Worm (Caenorhabditis elegans): Measurements from ENCODE around the gene F33G12.3.

Gene F33G12.3

DNA sequence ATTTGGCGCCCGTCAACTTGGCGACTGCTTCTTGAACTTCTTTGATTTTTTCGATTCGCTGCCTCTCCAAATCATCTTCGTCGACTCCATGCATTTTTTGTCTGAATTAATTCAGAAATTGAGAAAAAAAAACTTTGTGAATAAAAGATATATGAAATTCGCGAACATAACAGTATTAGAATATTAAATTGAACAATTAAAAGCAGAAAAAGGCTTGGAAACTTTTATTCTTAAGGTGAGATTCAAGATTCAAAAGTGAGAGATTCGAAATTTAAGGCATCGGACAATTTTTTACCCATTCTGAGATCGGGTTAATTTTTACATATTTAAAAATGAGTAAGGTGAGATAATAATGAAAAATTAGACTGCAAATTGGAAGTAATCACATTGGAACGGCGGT is at the start of gene F33G12.3:
TSS of gene F33G12.3 (minus strand) at position 101 of the 400 bp plus-strand sequence.
- TF ChIP-seq aha-1 (tag; optimal IDR thresholded peaks at IDR 0.05) (no peak), mep-1 (tag; optimal IDR thresholded peaks at IDR 0.05) (no peak), sup-37 (GFP tag; optimal IDR thresholded peaks at IDR 0.05) (no peak), hlh-4 (tag; optimal IDR thresholded peaks at IDR 0.05) (no peak)

DNA sequence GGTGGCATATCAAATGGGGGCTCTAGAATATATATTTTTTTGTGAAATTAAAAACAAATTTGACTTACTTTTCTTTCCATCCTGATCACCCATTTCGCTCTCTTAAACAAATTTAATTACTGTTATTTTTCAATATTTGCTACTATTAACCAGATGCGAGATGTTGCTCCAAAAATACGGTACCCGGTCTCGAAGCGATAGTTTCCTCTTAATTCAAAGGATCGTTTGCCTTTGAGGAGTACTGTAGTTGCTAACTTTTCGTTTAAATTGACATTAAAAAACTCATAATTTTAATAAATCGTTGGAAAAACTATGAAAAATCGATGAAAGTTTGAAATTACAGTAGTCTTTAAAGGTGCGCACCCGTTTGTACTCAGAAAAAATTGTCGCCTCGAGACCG is 49.5 kb upstream of the F33G12.3 start, which contains the start of gene C04G6.4:
TSS of gene C04G6.4 (minus strand) at position 101 of the 400 bp plus-strand sequence.
- TF ChIP-seq rnt-1 (tag; optimal IDR thresholded peaks at IDR 0.05) (no peak), pax-3 (tag; optimal IDR thresholded peaks at IDR 0.05) (no peak), irx-1 (tag; optimal IDR thresholded peaks at IDR 0.05) (no peak), skn-1 (tag; optimal IDR thresholded peaks at IDR 0.05) (no peak), hlh-4 (tag; optimal IDR thresholded peaks at IDR 0.05) (no peak), mab-9 (GFP tag; IDR thresholded peaks at IDR 0.05) (no peak), lin-39 (tag; optimal IDR thresholded peaks at IDR 0.05) (no peak), unc-130 (tag; optimal IDR thresholded peaks at IDR 0.05) (no peak), elt-3 (tag; optimal IDR thresholded peaks at IDR 0.05) (no peak), ama-1 (optimal IDR thresholded peaks at IDR 0.05) (no peak), efl-1 (optimal IDR thresholded peaks at IDR 0.05) (no peak), efl-1 (GFP tag; optimal IDR thresholded peaks at IDR 0.05 in 1 of 2) (no peak)

DNA sequence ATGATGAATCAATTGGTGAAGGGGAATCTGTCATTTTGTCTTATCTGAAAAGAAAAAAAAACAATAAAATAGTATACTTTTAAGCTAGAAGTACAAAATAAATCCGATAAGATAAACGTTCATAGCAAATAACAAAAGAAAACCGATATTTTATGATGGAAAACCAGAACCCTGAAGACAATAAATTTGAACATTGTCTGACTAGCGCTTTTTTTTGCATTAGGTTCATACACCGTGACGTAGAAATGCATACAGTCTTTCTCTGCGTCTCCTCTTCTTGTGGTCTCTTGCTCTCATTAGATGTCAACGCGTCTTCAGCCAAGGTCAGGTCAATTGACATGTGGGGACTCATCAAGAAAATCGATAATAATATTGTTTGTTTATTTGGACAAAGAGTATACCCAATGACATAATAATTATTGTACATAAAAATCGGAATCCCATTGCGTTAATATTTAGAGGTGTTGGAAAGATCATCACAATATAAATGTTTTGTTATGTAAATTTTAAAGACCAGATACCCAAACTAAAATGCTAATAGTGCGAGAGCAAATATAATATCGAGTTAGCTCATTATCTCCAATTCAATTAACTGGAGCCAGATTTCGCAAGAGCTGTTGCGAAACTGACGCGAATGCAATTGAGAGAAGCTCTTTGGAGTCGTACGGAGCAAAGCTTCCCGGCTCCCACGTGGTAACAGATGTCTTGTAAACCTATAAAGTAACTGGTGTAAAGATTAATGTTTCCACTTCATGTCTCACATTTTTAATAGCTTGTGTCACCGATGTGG is 47.5 kb upstream of the F33G12.3 start, which contains the start of gene dsh-2:
TSS of gene dsh-2 (minus strand) at position 51 of the 790 bp plus-strand sequence.
- TF ChIP-seq ztf-4 (tag; optimal IDR thresholded peaks at IDR 0.05) (peak; percentile 21), nhr-71 (tag; optimal IDR thresholded peaks at IDR 0.05) (peak; percentile 62), fkh-8 (tag; optimal IDR thresholded peaks at IDR 0.05) (no peak), rnt-1 (tag; optimal IDR thresholded peaks at IDR 0.05) (peak; percentile 45), lin-13 (GFP tag; optimal IDR thresholded peaks at IDR 0.05) (peak; percentile 32), ceh-82 (tag; optimal IDR thresholded peaks at IDR 0.05) (peak in 1 of 3 experiments; percentile 15), C16A3.4 (tag; optimal IDR thresholded peaks at IDR 0.05) (peak; percentile 52), mab-9 (GFP tag; IDR thresholded peaks at IDR 0.05) (no peak), F16B12.6 (tag; optimal IDR thresholded peaks at IDR 0.05) (peak; percentile 83), egl-27 (tag; optimal IDR thresholded peaks at IDR 0.05) (no peak), unc-98 (GFP tag; IDR thresholded peaks at IDR 0.05) (no peak), Y116A8C.19 (tag; optimal IDR thresholded peaks at IDR 0.05; ENCODE audit: borderline replicate concordance) (no peak), tbx-2 (tag; optimal IDR thresholded peaks at IDR 0.05) (peak; percentile 43), swsn-7 (tag; optimal IDR thresholded peaks at IDR 0.05) (peak; percentile 40), nhr-77 (tag; optimal IDR thresholded peaks at IDR 0.05) (peak; percentile 32), nhr-47 (tag; optimal IDR thresholded peaks at IDR 0.05) (peak; percentile 48), nhr-20 (tag; optimal IDR thresholded peaks at IDR 0.05) (peak; percentile 70), lin-14 (GFP tag; optimal IDR thresholded peaks at IDR 0.05) (peak; percentile 64), dpl-1 (GFP tag; optimal IDR thresholded peaks at IDR 0.05) (peak; percentile 69 to 83 (median 81)), elt-3 (tag; optimal IDR thresholded peaks at IDR 0.05) (peak in 3 of 6 experiments; percentile 36 to 51 (median 41)), lin-15B (tag; optimal IDR thresholded peaks at IDR 0.05) (peak; percentile 13), nhr-19 (GFP tag; conservative IDR thresholded peaks at IDR 0.05) (peak; percentile 30), lsy-2 (tag; optimal IDR thresholded peaks at IDR 0.05) (peak; percentile 72 to 76), snu-23 (GFP tag; optimal IDR thresholded peaks at IDR 0.05) (peak; percentile 74), nhr-90 (tag; optimal IDR thresholded peaks at IDR 0.05; ENCODE audit: poor library complexity) (peak; percentile 63), egl-13 (tag; optimal IDR thresholded peaks at IDR 0.05) (no peak), ztf-11 (tag; optimal IDR thresholded peaks at IDR 0.05) (peak in 1 of 2 experiments; percentile 10), efl-1 (optimal IDR thresholded peaks at IDR 0.05) (peak; percentile 72 to 82), efl-1 (GFP tag; optimal IDR thresholded peaks at IDR 0.05 in 1 of 2) (peak; percentile 82 to 98), mep-1 (tag; optimal IDR thresholded peaks at IDR 0.05) (peak; percentile 91), ceh-8 (GFP tag; optimal IDR thresholded peaks at IDR 0.05) (no peak), isw-1 (GFP tag; IDR thresholded peaks at IDR 0.05) (no peak), lin-35 (GFP tag; optimal IDR thresholded peaks at IDR 0.05) (peak; percentile 68 to 92), nhr-85 (tag) (peak; percentile 91), mdl-1 (tag; optimal IDR thresholded peaks at IDR 0.05) (peak in 1 of 2 experiments; percentile 62), skn-1 (tag; optimal IDR thresholded peaks at IDR 0.05) (peak; percentile 9), fos-1 (tag; optimal IDR thresholded peaks at IDR 0.05) (no peak), elt-2 (tag; optimal IDR thresholded peaks at IDR 0.05) (peak; percentile 84), unc-130 (tag; optimal IDR thresholded peaks at IDR 0.05) (peak; percentile 46)

Data from whole organism, L1 larva.